Comparison of ENCODE assay signal across 2 worm cellular contexts in the genomic region with DNA sequence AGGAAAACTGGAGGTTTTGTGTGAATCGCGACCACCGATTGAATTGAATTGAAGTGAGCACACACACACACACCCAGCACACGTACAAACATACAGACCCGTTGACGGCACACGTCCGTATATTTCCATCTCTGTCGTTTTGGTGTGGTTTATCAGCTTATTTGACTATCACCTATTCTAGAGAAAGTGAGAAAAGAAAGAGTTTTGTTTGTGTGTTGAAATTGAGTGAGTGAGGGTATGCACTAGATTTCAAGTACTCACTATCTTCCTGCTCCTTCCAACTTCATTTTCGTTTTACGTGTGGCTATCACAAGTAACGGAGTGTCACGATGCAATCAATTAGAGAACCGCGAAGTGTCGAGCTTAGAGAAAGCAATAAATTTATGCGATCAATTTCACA.
TF ChIP-seq lines count a peak whose summit lies in the region.

No protein-coding gene starts in this region.

TF ChIP-seq in whole organism, L2 larva, 48 proteins besides CTCF, POLR2A, EP300 and RAD21 (continued from another document):
- TF ChIP-seq ceh-82 (tag; optimal IDR thresholded peaks at IDR 0.05; lab: Kevin White, UChicago) (no peak), ztf-11 (tag; optimal IDR thresholded peaks at IDR 0.05; lab: Kevin White, UChicago) (no peak), zag-1 (tag; optimal IDR thresholded peaks at IDR 0.05; lab: Kevin White, UChicago) (no peak), ama-1 (optimal IDR thresholded peaks at IDR 0.05; lab: Kevin White, UChicago) (no peak), nhr-6 (tag; optimal IDR thresholded peaks at IDR 0.05; lab: Kevin White, UChicago) (no peak), nhr-12 (tag; optimal IDR thresholded peaks at IDR 0.05; lab: Kevin White, UChicago) (no peak), gmeb-1 (tag; optimal IDR thresholded peaks at IDR 0.05; lab: Kevin White, UChicago) (peak; percentile 34), C34F6.9 (tag; optimal IDR thresholded peaks at IDR 0.05; lab: Kevin White, UChicago) (no peak), unc-55 (GFP tag; optimal IDR thresholded peaks at IDR 0.05; lab: Kevin White, UChicago) (no peak), dmd-4 (tag; optimal IDR thresholded peaks at IDR 0.05; lab: Kevin White, UChicago) (no peak), snpc-4 (tag; optimal IDR thresholded peaks at IDR 0.05; lab: Kevin White, UChicago) (no peak), alr-1 (tag; optimal IDR thresholded peaks at IDR 0.05; lab: Kevin White, UChicago) (no peak), lin-39 (tag; optimal IDR thresholded peaks at IDR 0.05; lab: Kevin White, UChicago) (no peak), nhr-237 (tag; optimal IDR thresholded peaks at IDR 0.05; lab: Kevin White, UChicago) (no peak), egl-27 (tag; optimal IDR thresholded peaks at IDR 0.05; lab: Kevin White, UChicago) (no peak)

TF ChIP-seq in whole organism, L4 larva, 104 proteins besides CTCF, POLR2A, EP300 and RAD21 (continued from another document):
- peak; percentile 79 for TF ChIP-seq aha-1 (tag; lab: Kevin White, UChicago)
- TF ChIP-seq mes-2 (tag; optimal IDR thresholded peaks at IDR 0.05; lab: Kevin White, UChicago; ENCODE audit: poor library complexity, severe bottlenecking), result peak; percentile 48
- TF ChIP-seq hlh-11 (tag; optimal IDR thresholded peaks at IDR 0.05; lab: Kevin White, UChicago), result peak; percentile 86
- TF ChIP-seq ZK546.5 (tag; optimal IDR thresholded peaks at IDR 0.05; lab: Kevin White, UChicago), result no peak
- TF ChIP-seq hlh-30 (tag; optimal IDR thresholded peaks at IDR 0.05; lab: Kevin White, UChicago; ENCODE audit: insufficient read depth), result peak; percentile 27
- no peak for TF ChIP-seq cey-2 (tag; optimal IDR thresholded peaks at IDR 0.05; lab: Kevin White, UChicago; ENCODE audit: borderline replicate concordance, insufficient read depth)
- TF ChIP-seq tra-1 (GFP tag; IDR thresholded peaks at IDR 0.05; lab: Robert Waterston, UW), result peak; percentile 76; the same call in 1 of the 2 replicates
- TF ChIP-seq dve-1 (tag; optimal IDR thresholded peaks at IDR 0.05; lab: Kevin White, UChicago; ENCODE audit: insufficient read depth), result peak; percentile 79
- TF ChIP-seq set-16 (GFP tag; IDR thresholded peaks at IDR 0.05; lab: Robert Waterston, UW), result no peak
